Worm (Caenorhabditis elegans) whole organism, L4 larva: Measurements from ENCODE around the gene M02E1.1.

Source experiments
- D1046.2 ChIP-seq: fragments of 200-800 bp; sonication (Bioruptor generic); IDR thresholded peaks from 2 replicates; pipeline ENCODE4 v1.3.6; 2022; ENCODE audit warnings: missing genetic modification characterization, missing compliant biosample characterization
- F37D6.2 ChIP-seq: sonication (generic microtip); optimal IDR thresholded peaks from 2 replicates; lab custom pipeline; 2016; ENCODE audit warnings: mild to moderate bottlenecking, missing genetic modification characterization, missing compliant biosample characterization
- F44E2.7 ChIP-seq: fragments of 200-800 bp; sonication (Bioruptor generic); IDR thresholded peaks from 2 replicates; pipeline ENCODE4 v2.1.2; 2022; ENCODE audit warnings: missing genetic modification characterization, missing compliant biosample characterization
- Y105C5A.15 ChIP-seq: fragments of 200-800 bp; sonication (Bioruptor generic); IDR thresholded peaks from 2 replicates; pipeline ENCODE4 v1.3.6; 2022; ENCODE audit warnings: missing genetic modification characterization, missing compliant biosample characterization
- Y5F2A.4 ChIP-seq: fragments of 200-800 bp; sonication (Bioruptor generic); optimal IDR thresholded peaks from 2 replicates; lab custom pipeline; 2018; ENCODE audit warnings: mild to moderate bottlenecking, missing genetic modification characterization, missing compliant biosample characterization
- ZK337.2 ChIP-seq: fragments of 200-800 bp; sonication (Bioruptor generic); IDR thresholded peaks from 2 replicates; pipeline ENCODE4 v1.3.6; 2022; ENCODE audit warnings: missing genetic modification reagents, missing genetic modification characterization, missing compliant biosample characterization
- aha-1 ChIP-seq: fragments of 150-350 bp; peaks from one replicate; lab custom pipeline; 2014; ENCODE audit warnings: missing biosample characterization, missing genetic modification characterization
- aly-2 ChIP-seq: sonication (generic microtip); optimal IDR thresholded peaks from 2 replicates; lab custom pipeline; 2018; ENCODE audit warnings: missing biosample characterization, missing genetic modification characterization
- ama-1 ChIP-seq: fragments of 150-350 bp; optimal IDR thresholded peaks from 2 replicates; lab custom pipeline; 2014; ENCODE audit warnings: inconsistent platforms, mixed read lengths
- ceh-32 ChIP-seq: sonication (generic microtip); optimal IDR thresholded peaks from 2 replicates; lab custom pipeline; 2016; ENCODE audit warnings: mild to moderate bottlenecking, missing genetic modification characterization, missing compliant biosample characterization; ENCODE audit not compliant: poor library complexity
- ceh-62 ChIP-seq: sonication (generic microtip); optimal IDR thresholded peaks from 2 replicates; lab custom pipeline; 2017; ENCODE audit warnings: missing biosample characterization, missing genetic modification characterization
- ctbp-1 ChIP-seq: fragments of 200-800 bp; sonication (Bioruptor generic); IDR thresholded peaks from 2 replicates; pipeline ENCODE4 v1.3.6; 2022; ENCODE audit warnings: missing genetic modification reagents, missing genetic modification characterization, missing compliant biosample characterization
- daf-16 ChIP-seq, 3 experiments: sonication (generic microtip); optimal IDR thresholded peaks; 2 replicates each; lab custom pipeline; 2016 to 2017; ENCODE audit warnings: missing genetic modification characterization in 3 of 3, missing genetic modification reagents in 3 of 3, mild to moderate bottlenecking in 2 of 3, missing compliant biosample characterization in 2 of 3, missing biosample characterization in 1 of 3, moderate library complexity in 1 of 3
- daf-19 ChIP-seq: fragments of 200-800 bp; sonication (Bioruptor generic); conservative IDR thresholded peaks from 2 replicates; pipeline ENCODE4 v1.3.6; 2022; ENCODE audit warnings: missing genetic modification characterization, missing compliant biosample characterization
- daf-8 ChIP-seq: fragments of 200-800 bp; sonication (Bioruptor generic); IDR thresholded peaks from 2 replicates; pipeline ENCODE4 v1.3.6; 2022; ENCODE audit warnings: missing genetic modification characterization, missing compliant biosample characterization
- dmd-8 ChIP-seq: fragments of 200-800 bp; sonication (Bioruptor generic); IDR thresholded peaks from 2 replicates; pipeline ENCODE4 v1.3.6; 2022; ENCODE audit warnings: missing genetic modification characterization, missing compliant biosample characterization
- dpl-1 ChIP-seq: fragments of 150-350 bp; optimal IDR thresholded peaks from 2 replicates; lab custom pipeline; 2014; ENCODE audit warnings: missing biosample characterization, missing genetic modification reagents, missing genetic modification characterization
- egl-43 ChIP-seq: fragments of 200-800 bp; sonication (Bioruptor generic); IDR thresholded peaks from 2 replicates; pipeline ENCODE4 v1.3.6; 2022; ENCODE audit warnings: missing genetic modification reagents, missing genetic modification characterization, missing compliant biosample characterization
- fkh-10 ChIP-seq: fragments of 150-350 bp; optimal IDR thresholded peaks from 2 replicates; lab custom pipeline; 2014; ENCODE audit warnings: missing biosample characterization, missing genetic modification reagents, missing genetic modification characterization
- gei-8 ChIP-seq: fragments of 200-800 bp; sonication (Bioruptor generic); optimal IDR thresholded peaks from 2 replicates; lab custom pipeline; 2018; ENCODE audit warnings: mild to moderate bottlenecking, missing genetic modification characterization, missing compliant biosample characterization
- hlh-11 ChIP-seq: fragments of 200-800 bp; sonication (Bioruptor generic); optimal IDR thresholded peaks from 2 replicates; lab custom pipeline; 2018; ENCODE audit warnings: mild to moderate bottlenecking, missing genetic modification characterization, missing compliant biosample characterization
- lin-1 ChIP-seq: fragments of 200-800 bp; sonication (Bioruptor generic); IDR thresholded peaks from 2 replicates; pipeline ENCODE4 v1.3.6; 2022; ENCODE audit warnings: missing genetic modification reagents, missing genetic modification characterization, missing compliant biosample characterization
- lin-13 ChIP-seq: fragments of 150-350 bp; optimal IDR thresholded peaks from 2 replicates; lab custom pipeline; 2014; ENCODE audit warnings: missing biosample characterization, missing genetic modification reagents, missing genetic modification characterization
- lin-29 ChIP-seq: fragments of 200-800 bp; sonication (Bioruptor generic); IDR thresholded peaks from 2 replicates; pipeline ENCODE4 v1.3.6; 2022; ENCODE audit warnings: missing genetic modification reagents, missing genetic modification characterization, missing compliant biosample characterization
- lin-38 ChIP-seq: fragments of 200-800 bp; sonication (Bioruptor generic); IDR thresholded peaks from 2 replicates; pipeline ENCODE4 v1.3.6; 2022; ENCODE audit warnings: missing genetic modification reagents, missing genetic modification characterization, missing compliant biosample characterization
- lir-3 ChIP-seq: sonication (generic microtip); optimal IDR thresholded peaks from 2 replicates; lab custom pipeline; 2016; ENCODE audit warnings: mild to moderate bottlenecking, missing genetic modification characterization, missing compliant biosample characterization
- lsy-2 ChIP-seq, 2 experiments: fragments of 150-350 bp in 1 of 2; sonication (generic microtip) in 1 of 2; optimal IDR thresholded peaks; 2 replicates each; lab custom pipeline; 2014 to 2017; ENCODE audit warnings: missing biosample characterization in 2 of 2, missing genetic modification characterization in 2 of 2
- mdl-1 ChIP-seq, 2 experiments: fragments of 150-350 bp in 1 of 2; sonication (generic microtip) in 1 of 2; optimal IDR thresholded peaks; 2 replicates each; lab custom pipeline; 2014 to 2017; ENCODE audit warnings: missing biosample characterization in 2 of 2, missing genetic modification characterization in 2 of 2
- mep-1 ChIP-seq: fragments of 150-350 bp; sonication (generic microtip); optimal IDR thresholded peaks from 3 replicates; lab custom pipeline; 2014; ENCODE audit warnings: missing biosample characterization, missing genetic modification characterization
- mes-2 ChIP-seq: sonication (generic microtip); optimal IDR thresholded peaks from 2 replicates; lab custom pipeline; 2016; ENCODE audit warnings: missing genotype, mild to moderate bottlenecking, missing genetic modification characterization, missing compliant biosample characterization; ENCODE audit not compliant: poor library complexity, severe bottlenecking
- mxl-2 ChIP-seq: fragments of 200-800 bp; sonication (Bioruptor generic); conservative IDR thresholded peaks from 2 replicates; pipeline ENCODE4 v1.3.6; 2022; ENCODE audit warnings: missing genetic modification reagents, missing genetic modification characterization, missing compliant biosample characterization
- nhr-10 ChIP-seq: fragments of 150-350 bp; optimal IDR thresholded peaks from 2 replicates; lab custom pipeline; 2014; ENCODE audit warnings: missing biosample characterization, missing genetic modification characterization
- nhr-11 ChIP-seq: fragments of 150-350 bp; optimal IDR thresholded peaks from 2 replicates; lab custom pipeline; 2014; ENCODE audit warnings: missing biosample characterization, missing genetic modification characterization
- nhr-237 ChIP-seq: sonication (generic microtip); optimal IDR thresholded peaks from 2 replicates; lab custom pipeline; 2017; ENCODE audit warnings: missing biosample characterization, missing genetic modification characterization
- nhr-25 ChIP-seq: sonication (generic microtip); optimal IDR thresholded peaks from 2 replicates; lab custom pipeline; 2017; ENCODE audit warnings: missing genetic modification characterization, mild to moderate bottlenecking, missing compliant biosample characterization, antibody characterized with exemption, moderate library complexity, borderline replicate concordance; ENCODE audit not compliant: insufficient read depth
- nhr-41 ChIP-seq: fragments of 200-800 bp; sonication (Bioruptor generic); IDR thresholded peaks from 2 replicates; pipeline ENCODE4 v1.3.6; 2022; ENCODE audit warnings: missing genetic modification reagents, missing genetic modification characterization, missing compliant biosample characterization
- nhr-6 ChIP-seq: fragments of 150-350 bp; optimal IDR thresholded peaks from 2 replicates; lab custom pipeline; 2014; ENCODE audit warnings: missing biosample characterization, missing genetic modification characterization
- php-3 ChIP-seq: fragments of 200-800 bp; sonication (Bioruptor generic); IDR thresholded peaks from 2 replicates; pipeline ENCODE4 v1.3.6; 2022; ENCODE audit warnings: missing genetic modification reagents, missing genetic modification characterization, missing compliant biosample characterization
- pqm-1 ChIP-seq: sonication (generic microtip); optimal IDR thresholded peaks from 2 replicates; lab custom pipeline; 2017; ENCODE audit warnings: missing biosample characterization, missing genetic modification characterization
- sdz-12 ChIP-seq: fragments of 200-800 bp; sonication (Bioruptor generic); optimal IDR thresholded peaks from 2 replicates; lab custom pipeline; 2018; ENCODE audit warnings: mild to moderate bottlenecking, missing genetic modification characterization, missing compliant biosample characterization
- snpc-1.2 ChIP-seq: fragments of 200-800 bp; sonication (Bioruptor generic); IDR thresholded peaks from 2 replicates; pipeline ENCODE4 v1.3.6; 2022; ENCODE audit warnings: missing genetic modification reagents, missing genetic modification characterization, missing compliant biosample characterization
- spr-1 ChIP-seq: sonication (generic microtip); optimal IDR thresholded peaks from 2 replicates; lab custom pipeline; 2016; ENCODE audit warnings: mild to moderate bottlenecking, missing genetic modification characterization, missing compliant biosample characterization
- spr-3 ChIP-seq: fragments of 200-800 bp; sonication (Bioruptor generic); optimal IDR thresholded peaks from 2 replicates; lab custom pipeline; 2018; ENCODE audit warnings: mild to moderate bottlenecking, missing genetic modification characterization, missing compliant biosample characterization
- unc-130 ChIP-seq: sonication (generic microtip); optimal IDR thresholded peaks from 2 replicates; lab custom pipeline; 2016; ENCODE audit warnings: missing genetic modification reagents, missing genetic modification characterization, missing compliant biosample characterization
- unc-39 ChIP-seq: sonication (generic microtip); optimal IDR thresholded peaks from 2 replicates; lab custom pipeline; 2017; ENCODE audit warnings: missing biosample characterization, missing genetic modification characterization
- vab-7 ChIP-seq: fragments of 200-800 bp; sonication (Bioruptor generic); IDR thresholded peaks from 2 replicates; pipeline ENCODE4 v1.3.6; 2022; ENCODE audit warnings: missing genetic modification reagents, missing genetic modification characterization, missing compliant biosample characterization
- zag-1 ChIP-seq: fragments of 150-350 bp; optimal IDR thresholded peaks from 2 replicates; lab custom pipeline; 2014; ENCODE audit warnings: missing biosample characterization, missing genetic modification characterization
- zfp-3 ChIP-seq: fragments of 200-800 bp; sonication (Bioruptor generic); conservative IDR thresholded peaks from 2 replicates; pipeline ENCODE4 v1.3.6; 2022; ENCODE audit warnings: missing genetic modification reagents, missing genetic modification characterization, missing compliant biosample characterization
- zip-11 ChIP-seq: fragments of 200-800 bp; sonication (Bioruptor generic); IDR thresholded peaks from 2 replicates; pipeline ENCODE4 v1.3.6; 2022; ENCODE audit warnings: missing genetic modification characterization, missing compliant biosample characterization
- ztf-11 ChIP-seq: fragments of 150-350 bp; optimal IDR thresholded peaks from 2 replicates; lab custom pipeline; 2014; ENCODE audit warnings: missing biosample characterization, missing genetic modification characterization

The M02E1.1 gene

ce11 chrX:353134-353669 lies 27.3 kb downstream of the M02E1.1 start, which contains the start of gene sor-3 (continued):
- TF ChIP-seq egl-43: peak; percentile 94
- TF ChIP-seq gei-8 (GFP tag; lab: Kevin White, UChicago): peak; percentile 24
- no peak for TF ChIP-seq pqm-1
- TF ChIP-seq zag-1: no peak
- TF ChIP-seq aha-1 (tag; lab: Kevin White, UChicago): peak; percentile 93
- peak; percentile 91 for TF ChIP-seq dmd-8 (GFP tag; lab: Robert Waterston, UW)
- no peak for TF ChIP-seq daf-8
- no peak for TF ChIP-seq F44E2.7 (GFP tag; lab: Robert Waterston, UW)
- TF ChIP-seq vab-7 (GFP tag; lab: Robert Waterston, UW): peak; percentile 93
- no peak for TF ChIP-seq ceh-62 (tag; lab: Kevin White, UChicago)
- peak; percentile 67 to 94 for TF ChIP-seq daf-16 (GFP tag; optimal IDR thresholded peaks at IDR 0.05; lab: Kevin White, UChicago)
- TF ChIP-seq daf-16 (tag; optimal IDR thresholded peaks at IDR 0.05; lab: Kevin White, UChicago): peak; percentile 43
- TF ChIP-seq unc-39 (tag; lab: Kevin White, UChicago): no peak
- peak; percentile 76 for TF ChIP-seq mxl-2 (GFP tag; lab: Robert Waterston, UW)
- TF ChIP-seq daf-19: no peak
- peak; percentile 88 for TF ChIP-seq D1046.2
- no peak for TF ChIP-seq hlh-11 (tag; lab: Kevin White, UChicago)
- TF ChIP-seq nhr-237 (tag; lab: Kevin White, UChicago): no peak
- peak; percentile 81; the same call in 1 of the 2 replicates for TF ChIP-seq lin-38 (GFP tag; lab: Robert Waterston, UW)
- TF ChIP-seq mep-1 (tag; lab: Kevin White, UChicago): peak; percentile 95
- peak; percentile 66 for TF ChIP-seq nhr-25 (tag; lab: Kevin White, UChicago)
- TF ChIP-seq ceh-32 (tag; lab: Kevin White, UChicago): peak; percentile 62
- TF ChIP-seq lin-29 (GFP tag; lab: Robert Waterston, UW): peak; percentile 62
- TF ChIP-seq nhr-10: no peak
- peak; percentile 72 for TF ChIP-seq nhr-11 (tag; lab: Kevin White, UChicago)
- peak; percentile 76; the same call in 1 of the 2 replicates for TF ChIP-seq Y105C5A.15 (GFP tag; lab: Robert Waterston, UW)
- peak; percentile 31 for TF ChIP-seq spr-3
- peak; percentile 63 for TF ChIP-seq ZK337.2 (GFP tag; lab: Robert Waterston, UW)
- peak; percentile 72 for TF ChIP-seq sdz-12 (GFP tag; lab: Kevin White, UChicago)
- peak; percentile 23 for TF ChIP-seq Y5F2A.4 (GFP tag; lab: Kevin White, UChicago)
- TF ChIP-seq lin-13: peak; percentile 76
- TF ChIP-seq spr-1 (tag; lab: Kevin White, UChicago): peak; percentile 75
- TF ChIP-seq zfp-3 (GFP tag; lab: Robert Waterston, UW): peak; percentile 47; the same call in 1 of the 2 replicates
- TF ChIP-seq php-3: peak; percentile 55
- peak; percentile 83 for TF ChIP-seq ctbp-1 (GFP tag; lab: Robert Waterston, UW)
- TF ChIP-seq zip-11: peak; percentile 74; the same call in 1 of the 2 replicates
- TF ChIP-seq lsy-2 (tag; optimal IDR thresholded peaks at IDR 0.05; lab: Kevin White, UChicago): peak; percentile 43 to 87
- TF ChIP-seq ama-1: no peak
- TF ChIP-seq fkh-10: peak; percentile 82
- TF ChIP-seq F37D6.2: peak; percentile 73
- peak; percentile 86 for TF ChIP-seq lir-3 (tag; lab: Kevin White, UChicago)
- TF ChIP-seq mes-2: peak; percentile 77
- TF ChIP-seq nhr-41 (GFP tag; lab: Robert Waterston, UW): peak; percentile 84
- peak; percentile 87 for TF ChIP-seq snpc-1.2 (GFP tag; lab: Robert Waterston, UW)
- peak; percentile 35 for TF ChIP-seq dpl-1 (GFP tag; lab: Kevin White, UChicago)
- peak; percentile 54 for TF ChIP-seq unc-130 (GFP tag; lab: Kevin White, UChicago)
- TF ChIP-seq nhr-6 (tag; lab: Kevin White, UChicago): peak; percentile 82
- no peak for TF ChIP-seq aly-2 (tag; lab: Kevin White, UChicago)
- peak; percentile 90 for TF ChIP-seq lin-1 (GFP tag; lab: Robert Waterston, UW)
- TF ChIP-seq mdl-1 (tag; optimal IDR thresholded peaks at IDR 0.05; lab: Kevin White, UChicago): peak in 1 of 2 experiments; percentile 73
- no peak for TF ChIP-seq ztf-11
